Fruit fly (Drosophila melanogaster) whole organism, embryonic: ENCODE measurements around the gene Bace.

ENCODE experiments used
- Adf1 ChIP-seq: fragments of 200-800 bp; sonication (Bioruptor generic); IDR thresholded peaks from 2 replicates; pipeline ENCODE4 v1.3.6; 2022; ENCODE audit warnings: missing biosample characterization, missing genetic modification characterization
- CG10366 ChIP-seq: fragments of 200-800 bp; sonication (Bioruptor generic); IDR thresholded peaks from 2 replicates; pipeline ENCODE4 v1.3.6; 2022; ENCODE audit warnings: missing biosample characterization, missing genetic modification characterization
- CG10543 ChIP-seq: fragments of 200-800 bp; sonication (Bioruptor generic); optimal IDR thresholded peaks from 3 replicates; lab custom pipeline; 2017; ENCODE audit warnings: missing biosample characterization, mild to moderate bottlenecking, missing genetic modification characterization, moderate library complexity
- CG13775 ChIP-seq: fragments of 200-800 bp; sonication (Bioruptor generic); optimal IDR thresholded peaks from 3 replicates; lab custom pipeline; 2017; ENCODE audit warnings: missing biosample characterization, mild to moderate bottlenecking, missing genetic modification characterization
- CG14710 ChIP-seq: fragments of 200-800 bp; sonication (Bioruptor generic); optimal IDR thresholded peaks from 3 replicates; lab custom pipeline; 2019; ENCODE audit warnings: missing biosample characterization, mild to moderate bottlenecking, missing genetic modification characterization, moderate library complexity
- CG14860 ChIP-seq: fragments of 200-800 bp; sonication (Bioruptor generic); IDR thresholded peaks from 3 replicates; pipeline ENCODE4 v1.3.6; 2022; ENCODE audit warnings: missing biosample characterization, missing genetic modification characterization; ENCODE audit not compliant: partially characterized antibody
- CG18262 ChIP-seq: fragments of 200-800 bp; optimal IDR thresholded peaks from 3 replicates; lab custom pipeline; 2019; ENCODE audit warnings: missing biosample characterization, mild to moderate bottlenecking, missing genetic modification characterization, moderate library complexity
- CG2199 ChIP-seq: fragments of 200-800 bp; sonication (Bioruptor generic); IDR thresholded peaks from 3 replicates; pipeline ENCODE4 v1.3.6; 2022; ENCODE audit warnings: missing biosample characterization, missing genetic modification characterization
- CG31365 ChIP-seq: fragments of 200-800 bp; sonication (Bioruptor generic); optimal IDR thresholded peaks from 2 replicates; lab custom pipeline; 2018; ENCODE audit warnings: missing biosample characterization, mild to moderate bottlenecking, missing genetic modification characterization
- CG31441 ChIP-seq: fragments of 200-800 bp; sonication (Bioruptor generic); IDR thresholded peaks from 2 replicates; pipeline ENCODE4 v1.3.6; 2022; ENCODE audit warnings: missing biosample characterization, missing genetic modification characterization
- CG5245 ChIP-seq: fragments of 200-800 bp; sonication (Bioruptor generic); optimal IDR thresholded peaks from 3 replicates; lab custom pipeline; 2016; ENCODE audit warnings: missing biosample characterization, missing genetic modification characterization
- CG6791 ChIP-seq: fragments of 200-800 bp; sonication (Bioruptor generic); IDR thresholded peaks from 3 replicates; pipeline ENCODE4 v1.3.6; 2022; ENCODE audit warnings: missing biosample characterization, missing genetic modification characterization; ENCODE audit not compliant: partially characterized antibody
- CG7963 ChIP-seq: fragments of 200-800 bp; sonication (Bioruptor generic); IDR thresholded peaks from 3 replicates; pipeline ENCODE4 v1.3.6; 2022; ENCODE audit warnings: missing biosample characterization, missing genetic modification characterization; ENCODE audit not compliant: partially characterized antibody
- CG7987 ChIP-seq: fragments of 200-800 bp; sonication (Bioruptor generic); optimal IDR thresholded peaks from 2 replicates; lab custom pipeline; 2018; ENCODE audit warnings: missing biosample characterization, mild to moderate bottlenecking, missing genetic modification characterization, moderate library complexity
- CG8290 ChIP-seq, 3 experiments: fragments of 200-800 bp; sonication (Bioruptor generic); optimal IDR thresholded peaks; 2 replicates each; lab custom pipeline; 2016 to 2019; ENCODE audit warnings: missing biosample characterization in 3 of 3, missing genetic modification characterization in 3 of 3, mild to moderate bottlenecking in 2 of 3, moderate library complexity in 1 of 3
- CoRest ChIP-seq: fragments of 200-800 bp; sonication (Bioruptor generic); optimal IDR thresholded peaks from 3 replicates; lab custom pipeline; 2018; ENCODE audit warnings: missing biosample characterization, mild to moderate bottlenecking, missing genetic modification characterization, moderate library complexity
- D19A ChIP-seq: fragments of 200-800 bp; optimal IDR thresholded peaks from 3 replicates; lab custom pipeline; 2019; ENCODE audit warnings: missing biosample characterization, mild to moderate bottlenecking, missing genetic modification characterization, moderate library complexity
- E2f2 ChIP-seq: fragments of 200-800 bp; sonication (Bioruptor generic); IDR thresholded peaks from 2 replicates; pipeline ENCODE4 v1.3.6; 2022; ENCODE audit warnings: missing biosample characterization, missing genetic modification characterization
- Ets65A ChIP-seq: fragments of 200-800 bp; sonication (Bioruptor generic); peaks from one replicate; lab custom pipeline; 2016; ENCODE audit warnings: missing biosample characterization, missing genetic modification characterization
- H2.0 ChIP-seq: fragments of 200-800 bp; sonication (Bioruptor generic); IDR thresholded peaks from 2 replicates; pipeline ENCODE4 v1.3.6; 2022; ENCODE audit warnings: missing biosample characterization, missing genetic modification characterization
- HLH3B ChIP-seq: fragments of 200-800 bp; sonication (Bioruptor generic); IDR thresholded peaks from 2 replicates; pipeline ENCODE4 v1.3.6; 2022; ENCODE audit warnings: missing biosample characterization, missing genetic modification characterization
- Hr78 ChIP-seq, 2 experiments: fragments of 200-800 bp in 1 of 2; fragments of >200 bp in 1 of 2; sonication (Bioruptor generic) in 1 of 2; optimal IDR thresholded peaks; 2 replicates each; lab custom pipeline; 2017 to 2019; ENCODE audit warnings: missing biosample characterization in 2 of 2, missing genetic modification characterization in 2 of 2, mild to moderate bottlenecking in 1 of 2, moderate library complexity in 1 of 2
- MBD-R2 ChIP-seq: fragments of 200-800 bp; sonication (Bioruptor generic); IDR thresholded peaks from 2 replicates; pipeline ENCODE4 v1.3.6; 2022; ENCODE audit warnings: missing biosample characterization, missing genetic modification characterization
- Med ChIP-seq: fragments of 200-800 bp; sonication (Bioruptor generic); peaks from one replicate; lab custom pipeline; 2016; ENCODE audit warnings: missing biosample characterization, missing genetic modification characterization, mild to moderate bottlenecking, inconsistent platforms, moderate library complexity
- Nf-YB ChIP-seq: fragments of 200-800 bp; sonication (Bioruptor generic); optimal IDR thresholded peaks from 3 replicates; lab custom pipeline; 2019; ENCODE audit warnings: missing biosample characterization, mild to moderate bottlenecking, missing genetic modification characterization, moderate library complexity
- Pdp1 ChIP-seq, 2 experiments: fragments of 200-800 bp; sonication (Bioruptor generic); optimal IDR thresholded peaks; 3 replicates each; lab custom pipeline; 2016; ENCODE audit warnings: missing biosample characterization in 2 of 2, missing genetic modification characterization in 2 of 2, mild to moderate bottlenecking in 1 of 2, moderate library complexity in 1 of 2
- Ptx1 ChIP-seq: fragments of 200-800 bp; sonication (Bioruptor generic); IDR thresholded peaks from 2 replicates; pipeline ENCODE4 v1.3.6; 2022; ENCODE audit warnings: missing biosample characterization, missing genetic modification characterization
- Scr ChIP-seq: fragments of 200-800 bp; sonication (Bioruptor generic); IDR thresholded peaks from 2 replicates; pipeline ENCODE4 v1.3.6; 2022; ENCODE audit warnings: missing biosample characterization, missing genetic modification characterization; ENCODE audit not compliant: partially characterized antibody
- Sox100B ChIP-seq: fragments of 200-800 bp; sonication (Bioruptor generic); optimal IDR thresholded peaks from 3 replicates; lab custom pipeline; 2018; ENCODE audit warnings: missing biosample characterization, mild to moderate bottlenecking, missing genetic modification characterization
- Xbp1 ChIP-seq: fragments of 200-800 bp; sonication (Bioruptor generic); optimal IDR thresholded peaks from 3 replicates; lab custom pipeline; 2016; ENCODE audit warnings: missing biosample characterization, mild to moderate bottlenecking, missing genetic modification characterization
- ara ChIP-seq: fragments of 200-800 bp; sonication (Bioruptor generic); IDR thresholded peaks from 2 replicates; pipeline ENCODE4 v1.3.6; 2022; ENCODE audit warnings: missing biosample characterization, missing genetic modification characterization
- da ChIP-seq: fragments of 200-800 bp; sonication (Bioruptor generic); optimal IDR thresholded peaks from 2 replicates; lab custom pipeline; 2016; ENCODE audit warnings: missing biosample characterization, missing genetic modification characterization
- fd96Cb ChIP-seq: fragments of 200-800 bp; sonication (Bioruptor generic); optimal IDR thresholded peaks from 2 replicates; lab custom pipeline; 2018; ENCODE audit warnings: missing biosample characterization, mild to moderate bottlenecking, missing genetic modification characterization, moderate library complexity
- gfzf ChIP-seq: fragments of 200-800 bp; sonication (Bioruptor generic); optimal IDR thresholded peaks from 2 replicates; lab custom pipeline; 2016; ENCODE audit warnings: missing biosample characterization, mild to moderate bottlenecking, missing genetic modification characterization, moderate library complexity
- kay ChIP-seq: fragments of 200-800 bp; sonication (Bioruptor generic); optimal IDR thresholded peaks from 2 replicates; lab custom pipeline; 2016; ENCODE audit warnings: missing biosample characterization, missing genetic modification characterization
- luna ChIP-seq: fragments of 200-800 bp; sonication (Bioruptor generic); optimal IDR thresholded peaks from 2 replicates; lab custom pipeline; 2016; ENCODE audit warnings: missing biosample characterization, missing genetic modification characterization
- pfk ChIP-seq: fragments of 200-800 bp; sonication (Bioruptor generic); optimal IDR thresholded peaks from 2 replicates; lab custom pipeline; 2018; ENCODE audit warnings: missing biosample characterization, mild to moderate bottlenecking, missing genetic modification characterization, moderate library complexity
- sd ChIP-seq: fragments of 200-800 bp; sonication (Bioruptor generic); optimal IDR thresholded peaks from 3 replicates; lab custom pipeline; 2018; ENCODE audit warnings: missing biosample characterization, mild to moderate bottlenecking, missing genetic modification characterization, moderate library complexity
- seq ChIP-seq: fragments of 200-800 bp; sonication (Bioruptor generic); IDR thresholded peaks from 2 replicates; pipeline ENCODE4 v1.3.6; 2022; ENCODE audit warnings: missing biosample characterization, missing genetic modification characterization
- ssp ChIP-seq: fragments of 200-800 bp; sonication (Bioruptor generic); IDR thresholded peaks from 2 replicates; pipeline ENCODE4 v1.3.6; 2022; ENCODE audit warnings: missing biosample characterization, missing genetic modification characterization
- sug ChIP-seq: fragments of 200-800 bp; optimal IDR thresholded peaks from 2 replicates; lab custom pipeline; 2019; ENCODE audit warnings: missing biosample characterization, mild to moderate bottlenecking, missing genetic modification characterization, moderate library complexity
- wor ChIP-seq: fragments of 200-800 bp; sonication (Bioruptor generic); IDR thresholded peaks from 2 replicates; pipeline ENCODE4 v1.3.6; 2022; ENCODE audit warnings: missing biosample characterization, missing genetic modification characterization
- zen ChIP-seq: fragments of 200-800 bp; sonication (Bioruptor generic); optimal IDR thresholded peaks from 3 replicates; lab custom pipeline; 2018; ENCODE audit warnings: missing biosample characterization, mild to moderate bottlenecking, missing genetic modification characterization, moderate library complexity
- zf30C ChIP-seq: fragments of 200-800 bp; sonication (Bioruptor generic); optimal IDR thresholded peaks from 3 replicates; lab custom pipeline; 2018; ENCODE audit warnings: missing biosample characterization, mild to moderate bottlenecking, missing genetic modification characterization
- zfh1 ChIP-seq: fragments of 200-800 bp; sonication (Bioruptor generic); IDR thresholded peaks from 3 replicates; pipeline ENCODE4 v1.3.6; 2022; ENCODE audit warnings: missing biosample characterization, missing genetic modification characterization

Gene Bace

DNA sequence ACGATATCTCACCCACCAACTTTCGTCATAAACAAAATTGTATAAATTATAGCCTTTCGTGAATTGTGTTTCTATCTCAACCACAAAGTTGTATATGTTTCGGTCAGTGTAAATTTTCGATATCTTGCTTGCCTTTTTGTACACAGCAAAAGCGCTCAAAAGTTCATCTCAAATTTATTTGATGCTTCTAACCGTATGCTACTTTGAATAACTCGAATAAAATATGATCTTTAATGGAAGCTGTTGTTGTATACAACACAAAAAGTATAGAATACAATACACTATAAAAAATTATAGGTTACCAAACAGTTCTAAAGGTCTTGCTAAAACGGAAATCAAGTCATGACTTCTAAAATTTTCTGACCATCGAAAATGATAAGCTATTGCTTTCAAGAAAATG is 28.9 kb upstream of the Bace start:
- no peak for TF ChIP-seq ssp (GFP tag; lab: Robert Waterston, UW)
- peak; percentile 61 for TF ChIP-seq Ets65A
- TF ChIP-seq zf30C (GFP tag; lab: Kevin White, UChicago) = peak; percentile 2
- no peak for TF ChIP-seq Ptx1
- peak in 1 of 2 experiments; percentile 71 for TF ChIP-seq Pdp1 (GFP tag; optimal IDR thresholded peaks at IDR 0.05; lab: Kevin White, UChicago)
- TF ChIP-seq, all 482 proteins: peak for 3

DNA sequence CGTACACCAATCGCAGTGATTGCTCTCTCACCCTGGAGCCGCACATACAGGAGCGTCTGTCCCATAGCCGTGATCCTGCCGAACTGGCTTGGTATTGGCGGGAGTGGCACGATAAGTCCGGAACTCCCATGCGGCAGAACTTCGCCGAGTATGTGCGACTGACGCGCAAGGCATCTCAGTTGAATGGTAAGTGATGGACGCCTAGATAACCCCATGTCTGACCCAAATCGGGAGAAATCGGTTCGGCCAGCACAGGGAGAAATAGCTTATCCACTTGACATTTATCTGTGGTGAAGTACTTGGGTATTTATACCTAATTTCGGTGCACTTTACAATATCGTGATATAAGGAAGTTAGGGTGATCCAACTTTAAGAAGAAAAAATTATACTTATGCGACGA is 26.7 kb upstream of the Bace start:
- TF ChIP-seq sug (tag; lab: Kevin White, UChicago) (no peak), zfh1 (GFP tag; lab: Robert Waterston, UW) (0 out of 3 replicates have a peak, but pooled peaks have one; percentile 7), CG7963 (GFP tag; lab: Robert Waterston, UW) (no peak), Sox100B (GFP tag; lab: Kevin White, UChicago) (no peak), Med (GFP tag; lab: Kevin White, UChicago) (peak; percentile 14), CG2199 (GFP tag; lab: Robert Waterston, UW) (0 out of 3 replicates have a peak, but pooled peaks have one; percentile 51), MBD-R2 (GFP tag; lab: Robert Waterston, UW) (0 out of 2 replicates have a peak, but pooled peaks have one; percentile 8)

dm6 chr2L:8521724-8522309 is 25.7 kb upstream of the Bace start, which contains the start of gene Acer:
TSS of gene Acer (plus strand) at chr2L:8521933.
- TF ChIP-seq CG14710 (tag; lab: Kevin White, UChicago) (peak; percentile 41), fd96Cb (tag; lab: Kevin White, UChicago) (no peak), Xbp1 (no peak), CG6791 (GFP tag; lab: Robert Waterston, UW) (peak; percentile 56; the same call in 1 of the 3 replicates), luna (no peak), CG13775 (GFP tag; lab: Kevin White, UChicago) (no peak), CG18262 (tag; lab: Kevin White, UChicago) (peak; percentile 0), Hr78 (GFP tag; optimal IDR thresholded peaks at IDR 0.05; lab: Kevin White, UChicago) (peak in 1 of 2 experiments; percentile 87), D19A (tag; lab: Kevin White, UChicago) (peak; percentile 40), H2.0 (GFP tag; lab: Robert Waterston, UW) (0 out of 2 replicates have a peak, but pooled peaks have one; percentile 17), CG10543 (GFP tag; lab: Kevin White, UChicago) (peak; percentile 59), CG31365 (tag; lab: Kevin White, UChicago) (peak; percentile 35), Nf-YB (GFP tag; lab: Kevin White, UChicago) (peak; percentile 5), kay (no peak), ara (no peak), Adf1 (GFP tag; lab: Robert Waterston, UW) (peak; percentile 44; the same call in 1 of the 2 replicates), seq (GFP tag; lab: Robert Waterston, UW) (peak; percentile 10; the same call in 1 of the 2 replicates), CG31441 (GFP tag; lab: Robert Waterston, UW) (0 out of 2 replicates have a peak, but pooled peaks have one; percentile 25), E2f2 (GFP tag; lab: Robert Waterston, UW) (0 out of 2 replicates have a peak, but pooled peaks have one; percentile 10), wor (no peak), zen (tag; lab: Kevin White, UChicago) (peak; percentile 9), Scr (peak; percentile 35; the same call in 1 of the 2 replicates), sd (peak; percentile 54), gfzf (GFP tag; lab: Kevin White, UChicago) (peak; percentile 39), da (no peak), CoRest (tag; lab: Kevin White, UChicago) (peak; percentile 32), pfk (GFP tag; lab: Kevin White, UChicago) (peak; percentile 11), CG5245 (no peak), CG8290 (GFP tag; optimal IDR thresholded peaks at IDR 0.05; lab: Kevin White, UChicago) (peak; percentile 52), CG8290 (tag; optimal IDR thresholded peaks at IDR 0.05; lab: Kevin White, UChicago) (no peak), CG10366 (no peak), HLH3B (GFP tag; lab: Robert Waterston, UW) (peak; percentile 27; the same call in 1 of the 2 replicates), CG14860 (GFP tag; lab: Robert Waterston, UW) (no peak), CG7987 (GFP tag; lab: Kevin White, UChicago) (no peak)
